Worm (Caenorhabditis elegans): Measurements from ENCODE around the gene Y15E3A.5.

DNA sequence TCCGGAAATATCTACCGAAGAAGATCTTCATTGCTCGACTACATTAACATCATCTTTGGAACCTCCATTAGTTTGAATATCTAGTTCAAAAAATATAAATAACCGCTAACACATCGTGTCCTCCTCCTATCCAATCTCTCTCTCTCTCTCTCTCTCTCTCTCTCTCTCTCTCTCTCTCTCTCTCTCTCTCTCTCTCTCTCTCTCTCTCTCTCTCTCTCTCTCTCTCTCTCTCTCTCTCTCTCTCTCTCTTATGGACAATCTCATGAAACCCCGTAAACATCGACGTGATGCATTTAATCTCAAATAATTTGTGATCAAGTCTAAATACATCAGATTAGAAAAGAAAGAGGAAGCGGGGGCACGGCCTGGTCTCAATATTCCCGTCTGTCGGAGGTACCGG, 41.9 kb downstream of the Y15E3A.5 start:
- no peak for TF ChIP-seq ets-7 (tag; optimal IDR thresholded peaks at IDR 0.05)
- no peak for TF ChIP-seq tbx-11 (GFP tag; IDR thresholded peaks at IDR 0.05)
- no peak for TF ChIP-seq ceh-13 (GFP tag; optimal IDR thresholded peaks at IDR 0.05)
- no peak for TF ChIP-seq ama-1 (optimal IDR thresholded peaks at IDR 0.05)
- no peak for TF ChIP-seq tbx-37 (GFP tag; conservative IDR thresholded peaks at IDR 0.05)
- TF ChIP-seq sea-1 (GFP tag; conservative IDR thresholded peaks at IDR 0.05): no peak
- no peak for TF ChIP-seq hmg-4 (GFP tag; optimal IDR thresholded peaks at IDR 0.05)
- TF ChIP-seq flt-1 (GFP tag; IDR thresholded peaks at IDR 0.05): no peak
- no peak for TF ChIP-seq pes-1 (GFP tag; IDR thresholded peaks at IDR 0.05)
- TF ChIP-seq B0310.2 (tag; optimal IDR thresholded peaks at IDR 0.05): no peak
